Worm (Caenorhabditis elegans) whole organism, L1 larva: Measurements from ENCODE around the gene Y66D12A.24.

Source experiments
- aha-1 ChIP-seq: fragments of 150-350 bp; optimal IDR thresholded peaks from 2 replicates; lab custom pipeline; 2014; ENCODE audit warnings: missing biosample characterization, missing genetic modification characterization
- aly-2 ChIP-seq: fragments of 150-350 bp; optimal IDR thresholded peaks from 2 replicates; lab custom pipeline; 2014; ENCODE audit warnings: missing biosample characterization, missing genetic modification characterization
- isw-1 ChIP-seq: fragments of 200-800 bp; sonication (Bioruptor generic); IDR thresholded peaks from 2 replicates; pipeline ENCODE4 v1.3.6; 2022; ENCODE audit warnings: missing genetic modification characterization, missing compliant biosample characterization
- jun-1 ChIP-seq: fragments of 150-350 bp; optimal IDR thresholded peaks from 2 replicates; lab custom pipeline; 2014; ENCODE audit warnings: missing biosample characterization, missing genetic modification reagents, missing genetic modification characterization
- lin-13 ChIP-seq: fragments of 150-350 bp; optimal IDR thresholded peaks from 2 replicates; lab custom pipeline; 2014; ENCODE audit warnings: missing biosample characterization, missing genetic modification reagents, missing genetic modification characterization
- mdl-1 ChIP-seq, 2 experiments: fragments of 150-350 bp; optimal IDR thresholded peaks; 2 replicates each; lab custom pipeline; 2014 to 2017; ENCODE audit warnings: missing biosample characterization in 2 of 2, missing genetic modification characterization in 2 of 2, inconsistent platforms in 1 of 2
- nhr-11 ChIP-seq: fragments of 150-350 bp; optimal IDR thresholded peaks from 2 replicates; lab custom pipeline; 2014; ENCODE audit warnings: missing biosample characterization, missing genetic modification characterization
- nhr-12 ChIP-seq: sonication (generic microtip); optimal IDR thresholded peaks from 2 replicates; lab custom pipeline; 2017; ENCODE audit warnings: missing biosample characterization, missing genetic modification characterization
- nhr-76 ChIP-seq: sonication (generic microtip); optimal IDR thresholded peaks from 2 replicates; lab custom pipeline; 2017; ENCODE audit warnings: missing biosample characterization, missing genetic modification characterization
- snpc-4 ChIP-seq: fragments of 150-350 bp; optimal IDR thresholded peaks from 2 replicates; lab custom pipeline; 2014; ENCODE audit warnings: missing biosample characterization, missing genetic modification characterization
- sup-37 ChIP-seq: fragments of 200-800 bp; sonication (Bioruptor generic); optimal IDR thresholded peaks from 2 replicates; lab custom pipeline; 2018; ENCODE audit warnings: mild to moderate bottlenecking, missing genetic modification characterization, missing compliant biosample characterization

DNA sequence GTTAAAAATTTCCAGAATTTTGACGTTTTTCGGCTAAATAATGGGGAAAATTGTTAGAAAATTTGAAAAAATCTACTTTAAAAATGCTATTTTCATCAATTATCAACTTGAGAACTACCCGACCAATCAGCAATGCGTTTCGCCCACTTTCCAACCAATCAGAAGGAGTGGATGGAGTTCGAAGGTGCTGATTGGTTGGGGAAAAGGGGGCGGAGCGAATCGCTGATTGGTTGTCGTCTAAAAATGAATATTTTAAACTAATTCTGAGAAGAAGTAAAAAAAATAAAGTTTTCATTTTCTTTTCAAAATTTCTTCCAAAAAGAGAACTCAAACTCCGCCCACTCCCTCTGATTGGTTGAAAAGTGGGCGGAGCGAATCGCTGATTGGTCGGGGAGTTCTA, 6.4 kb upstream of the Y66D12A.24 start:
- TF ChIP-seq aly-2 (tag; lab: Kevin White, UChicago) (no peak), nhr-11 (no peak), mdl-1 (tag; optimal IDR thresholded peaks at IDR 0.05; lab: Kevin White, UChicago) (no peak), aha-1 (no peak), nhr-76 (tag; lab: Kevin White, UChicago) (no peak), nhr-12 (tag; lab: Kevin White, UChicago) (no peak), snpc-4 (tag; lab: Kevin White, UChicago) (no peak), lin-13 (GFP tag; lab: Kevin White, UChicago) (no peak), sup-37 (GFP tag; lab: Kevin White, UChicago) (no peak), jun-1 (tag; lab: Kevin White, UChicago) (no peak), isw-1 (GFP tag; lab: Robert Waterston, UW) (no peak)
